Fruit fly (Drosophila melanogaster) whole organism, pupa: ENCODE measurements around the gene Tsr1.

Experiments
- CG32121 ChIP-seq: fragments of 200-800 bp; sonication (Bioruptor generic); IDR thresholded peaks from 2 replicates; pipeline ENCODE4 v1.3.6; 2022; ENCODE audit warnings: missing biosample characterization, missing genetic modification characterization
- CG9948 ChIP-seq: fragments of 200-800 bp; sonication (Bioruptor generic); optimal IDR thresholded peaks from 2 replicates; lab custom pipeline; 2018; ENCODE audit warnings: missing biosample characterization, mild to moderate bottlenecking, missing genetic modification characterization, moderate library complexity
- EcR ChIP-seq: fragments of 200-800 bp; sonication (Bioruptor generic); optimal IDR thresholded peaks from 3 replicates; lab custom pipeline; 2019; ENCODE audit warnings: missing biosample characterization, missing genetic modification characterization, mild to moderate bottlenecking, moderate library complexity, missing genetic modification reagents
- fd96Ca ChIP-seq: fragments of 200-800 bp; sonication (Bioruptor generic); IDR thresholded peaks from 3 replicates; pipeline ENCODE4 v1.3.6; 2022; ENCODE audit warnings: missing biosample characterization, missing genetic modification characterization

- peak; percentile 92 for TF ChIP-seq CG9948
- peak; percentile 77; the same call in 2 of the 3 replicates for TF ChIP-seq fd96Ca (GFP tag; lab: Robert Waterston, UW)
- TF ChIP-seq CG32121, result peak; percentile 85
- no peak for TF ChIP-seq EcR
These were observed 47.2 kb downstream of the Tsr1 start, which contains the start of gene rgn for dm6 chr3L:21382158-21382610.
